Fruit fly (Drosophila melanogaster): ENCODE data around the gene CG14292.

The CG14292 gene

DNA sequence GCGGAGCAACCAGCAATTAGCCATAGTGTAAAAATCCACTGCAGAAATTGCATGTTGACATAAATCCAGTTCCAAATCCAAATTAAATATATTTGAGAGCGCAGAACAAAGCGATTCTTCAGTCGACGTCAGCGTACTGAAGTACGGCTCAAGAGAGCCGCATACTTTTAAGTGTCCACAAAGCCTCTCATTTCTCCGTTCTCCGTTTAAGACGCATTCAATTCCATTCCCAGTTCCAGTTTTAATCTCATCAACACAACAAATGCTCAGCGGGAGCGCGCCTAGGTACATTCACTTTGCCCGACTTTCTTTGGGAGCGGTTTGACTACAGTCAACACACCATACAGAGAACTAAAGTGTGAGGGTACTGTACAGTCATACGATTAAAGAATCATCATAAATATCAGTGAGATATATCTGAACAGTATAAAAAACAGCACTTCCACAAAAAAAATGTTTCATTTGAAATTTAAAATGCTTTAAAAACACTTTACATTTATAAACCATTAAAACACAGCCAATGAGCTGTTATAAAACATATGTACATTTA, 7.4 kb upstream of the CG14292 start, which contains the start of gene Sgsh:
Gene Sgsh (minus strand): TSS at position 141 of the 550 bp plus-strand sequence.
- TF ChIP-seq Mio (GFP tag; optimal IDR thresholded peaks at IDR 0.05) (no peak), woc (GFP tag; optimal IDR thresholded peaks at IDR 0.05) (peak; percentile 54), dl (GFP tag; optimal IDR thresholded peaks at IDR 0.05; ENCODE audit: insufficient read depth in 1 of 2, partially characterized antibody in 2 of 2) (peak in 1 of 2 experiments; percentile 39), OdsH (GFP tag; optimal IDR thresholded peaks at IDR 0.05) (no peak), h (GFP tag; optimal IDR thresholded peaks at IDR 0.05) (peak; percentile 1), foxo (GFP tag; optimal IDR thresholded peaks at IDR 0.05) (peak in 1 of 2 experiments; percentile 1), Dif (GFP tag; optimal IDR thresholded peaks at IDR 0.05; ENCODE audit: partially characterized antibody) (peak; percentile 77), br (GFP tag; optimal IDR thresholded peaks at IDR 0.05) (peak; percentile 2), HLH106 (tag; optimal IDR thresholded peaks at IDR 0.05) (peak; percentile 29), fru (GFP tag; optimal IDR thresholded peaks at IDR 0.05) (peak; percentile 20)

DNA sequence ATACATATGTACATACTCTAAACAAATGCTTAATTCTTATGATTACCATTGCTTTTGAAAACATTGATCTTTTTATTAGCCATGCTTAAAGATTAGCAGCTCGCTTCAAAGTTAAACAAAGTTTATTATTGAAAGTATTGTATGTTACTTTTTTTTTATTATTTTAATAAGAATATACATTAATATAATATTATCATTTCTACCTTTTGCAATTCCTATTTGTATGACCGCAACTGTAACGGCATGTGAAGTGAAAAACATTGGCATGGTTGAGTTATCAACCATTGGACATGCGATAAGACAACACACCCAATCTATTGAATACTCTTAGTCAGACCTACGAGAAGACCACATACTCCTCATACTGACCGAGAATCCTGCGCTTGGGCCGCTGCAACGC, 5.5 kb upstream of the CG14292 start:
- TF ChIP-seq foxo (GFP tag; optimal IDR thresholded peaks at IDR 0.05) (peak in 1 of 2 experiments; percentile 3), Hr83 (GFP tag; optimal IDR thresholded peaks at IDR 0.05; ENCODE audit: poor library complexity, severe bottlenecking) (no peak)

DNA sequence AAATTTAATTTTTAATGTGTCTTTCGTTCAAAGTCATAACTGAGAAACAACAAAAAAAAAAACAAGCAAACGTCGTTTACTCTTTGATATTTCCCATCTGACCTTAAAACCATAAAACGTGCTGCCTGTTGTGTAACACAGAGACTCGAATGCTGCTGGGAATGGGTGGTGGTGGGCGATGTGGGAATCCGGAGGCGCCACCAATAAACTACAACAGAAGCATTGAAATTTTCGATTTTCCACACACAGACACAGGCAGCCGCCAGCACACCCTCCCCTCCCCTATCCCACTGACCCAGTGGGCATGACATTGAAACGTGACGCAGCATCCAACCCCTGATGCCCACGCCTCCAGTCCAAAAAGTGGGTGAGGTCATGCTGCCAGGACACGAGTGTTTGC, 4.9 kb upstream of the CG14292 start:
- TF ChIP-seq rgr (GFP tag; optimal IDR thresholded peaks at IDR 0.05) = no peak
- no peak for TF ChIP-seq CrebA (GFP tag; optimal IDR thresholded peaks at IDR 0.05; ENCODE audit: borderline replicate concordance)
- no peak for TF ChIP-seq OdsH (GFP tag; optimal IDR thresholded peaks at IDR 0.05)
- TF ChIP-seq CG9705 (GFP tag; optimal IDR thresholded peaks at IDR 0.05) = no peak
- no peak for TF ChIP-seq woc (GFP tag; optimal IDR thresholded peaks at IDR 0.05)
- no peak for TF ChIP-seq tai (GFP tag; optimal IDR thresholded peaks at IDR 0.05)
- no peak for TF ChIP-seq Sp1 (GFP tag; optimal IDR thresholded peaks at IDR 0.05)
- TF ChIP-seq CG32264 (GFP tag; optimal IDR thresholded peaks at IDR 0.05) = no peak
- no peak for TF ChIP-seq Dfd (GFP tag; optimal IDR thresholded peaks at IDR 0.05)
- no peak for TF ChIP-seq Rel (GFP tag; optimal IDR thresholded peaks at IDR 0.05)
- TF ChIP-seq Rel (tag; optimal IDR thresholded peaks at IDR 0.05) = no peak
- TF ChIP-seq Hr78 (GFP tag; optimal IDR thresholded peaks at IDR 0.05) = no peak
- TF ChIP-seq dsf (GFP tag; optimal IDR thresholded peaks at IDR 0.05; ENCODE audit: borderline replicate concordance) = no peak
- TF ChIP-seq brk (GFP tag; optimal IDR thresholded peaks at IDR 0.05) = no peak
- no peak for TF ChIP-seq psq (GFP tag; optimal IDR thresholded peaks at IDR 0.05)
- TF ChIP-seq lola (GFP tag; optimal IDR thresholded peaks at IDR 0.05) = no peak
- no peak for TF ChIP-seq GATAd (GFP tag; optimal IDR thresholded peaks at IDR 0.05)
- TF ChIP-seq dmrt93B (GFP tag; optimal IDR thresholded peaks at IDR 0.05) = no peak
- no peak for TF ChIP-seq usp (GFP tag; optimal IDR thresholded peaks at IDR 0.05)
- TF ChIP-seq sv (GFP tag; optimal IDR thresholded peaks at IDR 0.05) = no peak
- no peak for TF ChIP-seq jim (GFP tag; optimal IDR thresholded peaks at IDR 0.05)

DNA sequence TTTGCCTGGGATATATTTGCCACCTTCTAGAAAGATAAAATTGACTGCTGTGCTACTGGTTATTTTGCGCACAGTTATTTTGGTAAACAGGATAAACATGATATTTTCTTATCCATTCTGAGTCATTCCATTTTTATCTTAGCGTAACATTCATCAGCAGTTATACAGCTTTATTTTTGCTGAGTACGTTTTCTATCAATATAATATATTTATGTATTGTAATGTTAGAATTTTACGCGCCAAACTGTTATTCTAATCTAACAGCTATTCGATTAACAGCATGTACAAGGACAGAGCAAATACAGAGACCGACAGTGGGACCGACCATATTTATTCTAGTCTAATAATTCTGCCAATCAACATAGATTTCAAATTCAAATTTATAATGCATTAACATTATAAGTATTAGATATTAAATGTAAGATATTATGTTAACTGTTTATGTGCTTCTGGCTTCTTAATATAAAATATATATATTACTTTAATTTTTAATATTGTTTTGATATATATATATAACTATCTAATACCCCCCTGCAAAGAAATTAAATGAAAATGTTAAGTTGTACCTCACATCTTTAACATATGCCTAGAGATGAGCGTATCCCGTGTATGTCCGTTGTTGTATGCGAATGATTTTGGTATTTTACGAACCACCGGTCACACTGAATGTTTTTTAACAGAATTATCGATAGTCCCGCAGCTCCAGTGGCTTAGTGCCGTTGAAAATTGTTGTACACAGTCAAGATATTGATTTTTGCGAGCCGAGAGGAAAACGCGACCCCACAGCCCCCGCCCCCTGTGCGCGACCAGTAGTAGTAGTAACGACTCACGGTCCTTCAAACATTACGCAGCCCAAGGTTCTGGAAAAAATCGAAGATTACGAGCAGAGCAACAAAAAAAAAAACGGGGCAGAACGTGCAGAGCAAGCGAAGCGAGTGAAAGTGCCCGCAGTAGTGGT, 745 bp upstream of the CG14292 start, which contains the start of gene EndoA:
Gene EndoA (plus strand): TSS at position 689 of the 958 bp plus-strand sequence.
- TF ChIP-seq Jra (GFP tag; optimal IDR thresholded peaks at IDR 0.05) (peak; percentile 25), brk (GFP tag; optimal IDR thresholded peaks at IDR 0.05) (no peak), Dif (GFP tag; optimal IDR thresholded peaks at IDR 0.05; ENCODE audit: partially characterized antibody) (peak; percentile 18), rgr (GFP tag; optimal IDR thresholded peaks at IDR 0.05) (peak; percentile 45), CG32264 (GFP tag; optimal IDR thresholded peaks at IDR 0.05) (no peak), usp (GFP tag; optimal IDR thresholded peaks at IDR 0.05) (no peak), Hr83 (GFP tag; optimal IDR thresholded peaks at IDR 0.05; ENCODE audit: poor library complexity, severe bottlenecking) (peak; percentile 75), CrebA (GFP tag; optimal IDR thresholded peaks at IDR 0.05; ENCODE audit: borderline replicate concordance) (no peak), sage (GFP tag; optimal IDR thresholded peaks at IDR 0.05) (peak; percentile 48), Hnf4 (GFP tag; optimal IDR thresholded peaks at IDR 0.05) (peak; percentile 48), woc (GFP tag; optimal IDR thresholded peaks at IDR 0.05) (no peak), Rel (GFP tag; optimal IDR thresholded peaks at IDR 0.05) (no peak), Rel (tag; optimal IDR thresholded peaks at IDR 0.05) (peak; percentile 47), foxo (GFP tag; optimal IDR thresholded peaks at IDR 0.05) (peak in 1 of 2 experiments; percentile 60), GATAd (GFP tag; optimal IDR thresholded peaks at IDR 0.05) (no peak), fru (GFP tag; optimal IDR thresholded peaks at IDR 0.05) (peak; percentile 21), HLH106 (tag; optimal IDR thresholded peaks at IDR 0.05) (peak; percentile 53), h (GFP tag; optimal IDR thresholded peaks at IDR 0.05) (peak; percentile 32), psq (GFP tag; optimal IDR thresholded peaks at IDR 0.05) (peak; percentile 35), Dfd (GFP tag; optimal IDR thresholded peaks at IDR 0.05) (no peak), ey (GFP tag; optimal IDR thresholded peaks at IDR 0.05) (peak; percentile 18), Sp1 (GFP tag; optimal IDR thresholded peaks at IDR 0.05) (peak; percentile 37), OdsH (GFP tag; optimal IDR thresholded peaks at IDR 0.05) (no peak), dmrt93B (GFP tag; optimal IDR thresholded peaks at IDR 0.05) (peak; percentile 17)

All from whole organism, wandering third instar larva.